Fruit fly (Drosophila melanogaster) ovary, adult (tissue): ENCODE measurements around the gene Dsp1.

Source experiments
- CG17801 ChIP-seq: fragments of 200-800 bp; optimal IDR thresholded peaks from 2 replicates; lab custom pipeline; 2019; ENCODE audit warnings: missing biosample characterization, mild to moderate bottlenecking, missing genetic modification characterization, moderate library complexity; ENCODE audit not compliant: partially characterized antibody

The Dsp1 gene

DNA sequence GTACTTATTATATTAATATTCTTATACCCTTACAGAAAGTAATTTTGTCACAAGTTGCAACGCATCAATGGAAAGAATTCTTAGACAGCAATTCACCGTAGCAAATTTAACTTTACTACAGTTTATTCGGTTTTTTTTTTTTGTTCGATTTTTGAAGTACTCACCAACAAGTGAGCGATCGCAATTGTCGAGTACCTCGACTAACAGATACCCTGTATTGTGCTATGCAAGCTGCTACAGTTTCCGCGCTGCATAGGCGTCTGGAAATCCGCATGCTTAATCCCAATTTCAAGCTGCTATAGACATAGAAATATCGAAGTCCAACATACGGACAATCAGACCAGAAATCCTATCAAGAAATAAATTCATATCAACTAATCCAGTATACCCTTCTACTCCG is 35.2 kb downstream of the Dsp1 start:
- TF ChIP-seq CG17801 (GFP tag; lab: Kevin White, UChicago): no peak

dm6 chrX:16371923-16372322 is 38.5 kb downstream of the Dsp1 start:
- TF ChIP-seq CG17801 (GFP tag; lab: Kevin White, UChicago): no peak

dm6 chrX:16372492-16373350 is 39.3 kb downstream of the Dsp1 start, which contains the start of gene Fur2:
Gene Fur2, plus strand, starts transcription at chrX:16373086.
- peak; percentile 64 for TF ChIP-seq CG17801 (GFP tag; lab: Kevin White, UChicago)

dm6 chrX:16373541-16373940 is 40.1 kb downstream of the Dsp1 start:
- TF ChIP-seq CG17801 (GFP tag; lab: Kevin White, UChicago): no peak

- TF ChIP-seq CG17801 (GFP tag; lab: Kevin White, UChicago): no peak
These were observed 40.6 kb downstream of the Dsp1 start for dm6 chrX:16374059-16374458.

- no peak for TF ChIP-seq CG17801 (GFP tag; lab: Kevin White, UChicago)
These were observed 50.5 kb downstream of the Dsp1 start for dm6 chrX:16383667-16384515.

dm6 chrX:16384843-16385726 is 51.7 kb downstream of the Dsp1 start, which contains the start of the genes CG9992 and CG4239:
Gene CG9992, minus strand, starts transcription at chrX:16384908.
Gene CG4239, plus strand, starts transcription at chrX:16385278.
- TF ChIP-seq CG17801 (GFP tag; lab: Kevin White, UChicago): peak; percentile 7

dm6 chrX:16385942-16386392 is 52.6 kb downstream of the Dsp1 start:
- TF ChIP-seq CG17801 (GFP tag; lab: Kevin White, UChicago): peak; percentile 4
